Fruit fly (Drosophila melanogaster) Kc167 (cell line): ENCODE measurements around the gene Sfp24Bb.

ENCODE experiments used
- Myc ChIP-seq: fragments of >200 bp; optimal IDR thresholded peaks from 2 replicates; lab custom pipeline; 2017; ENCODE audit warnings: missing external identifiers
- Sin3A ChIP-seq: fragments of >200 bp; optimal IDR thresholded peaks from 2 replicates; lab custom pipeline; 2018; ENCODE audit warnings: missing external identifiers
- h ChIP-seq: fragments of >200 bp; optimal IDR thresholded peaks from 3 replicates; lab custom pipeline; 2018; ENCODE audit warnings: missing external identifiers
- insv ChIP-seq: fragments of >200 bp; optimal IDR thresholded peaks from 3 replicates; lab custom pipeline; 2018; ENCODE audit warnings: missing external identifiers
- psq ChIP-seq: fragments of >200 bp; optimal IDR thresholded peaks from 2 replicates; lab custom pipeline; 2017; ENCODE audit warnings: missing external identifiers
- ttk ChIP-seq: sonication (Bioruptor generic); optimal IDR thresholded peaks from 2 replicates; lab custom pipeline; 2017; ENCODE audit warnings: missing external identifiers

DNA sequence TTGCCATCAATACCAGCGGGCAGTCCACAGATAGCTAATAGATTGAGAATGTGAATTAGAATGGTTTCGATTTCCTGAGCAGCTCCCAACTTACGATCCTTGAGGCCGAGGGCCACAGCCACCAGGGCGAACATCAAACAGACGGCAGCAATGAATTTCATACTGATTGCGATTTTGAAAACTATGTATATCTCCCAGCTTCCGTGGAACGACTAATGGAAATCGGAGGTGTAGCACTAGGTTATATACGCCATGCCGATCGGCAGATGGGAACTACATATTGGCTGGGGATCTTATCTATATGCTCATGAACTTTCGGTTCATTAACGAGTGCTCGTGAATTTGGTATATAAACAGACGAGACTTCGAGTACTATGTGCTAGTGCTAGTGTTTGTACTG lies 26.9 kb upstream of the Sfp24Bb start, which contains the start of gene IM33:
- TF ChIP-seq Sin3A (lab: Kevin White, UChicago), result no peak
- no peak for TF ChIP-seq psq (lab: Kevin White, UChicago)
- TF ChIP-seq ttk (lab: Kevin White, UChicago), result no peak
- no peak for TF ChIP-seq insv
- no peak for TF ChIP-seq Myc (lab: Kevin White, UChicago)
- TF ChIP-seq h (lab: Kevin White, UChicago), result no peak
